Worm (Caenorhabditis elegans) whole organism, mixed stage, embryonic: ENCODE data around the gene hat-1.
A peak's percentile ranks its signal among the peaks of the same experiment; 100 is the strongest.

ENCODE experiments used
- M03D4.4 ChIP-seq: sonication (generic microtip); optimal IDR thresholded peaks from 2 replicates; lab custom pipeline; 2017; ENCODE audit warnings: mild to moderate bottlenecking, missing genetic modification characterization, missing compliant biosample characterization
- blmp-1 ChIP-seq: fragments of 150-350 bp; optimal IDR thresholded peaks from 2 replicates; lab custom pipeline; 2014; ENCODE audit warnings: missing biosample characterization, missing genetic modification characterization
- ceh-39 ChIP-seq: fragments of 150-350 bp; optimal IDR thresholded peaks from 2 replicates; lab custom pipeline; 2014; ENCODE audit warnings: missing biosample characterization, missing genetic modification characterization
- cnd-1 ChIP-seq: fragments of 200-800 bp; sonication (Bioruptor generic); optimal IDR thresholded peaks from 2 replicates; lab custom pipeline; 2018; ENCODE audit warnings: mild to moderate bottlenecking, missing genetic modification characterization, missing compliant biosample characterization
- elt-3 ChIP-seq: fragments of 150-350 bp; optimal IDR thresholded peaks from 2 replicates; lab custom pipeline; 2014; ENCODE audit warnings: missing biosample characterization, missing genetic modification characterization
- lin-32 ChIP-seq: fragments of 200-800 bp; sonication (Bioruptor generic); optimal IDR thresholded peaks from 2 replicates; lab custom pipeline; 2018; ENCODE audit warnings: mild to moderate bottlenecking, missing genetic modification characterization, missing compliant biosample characterization
- lsy-2 ChIP-seq: fragments of 150-350 bp; optimal IDR thresholded peaks from 2 replicates; lab custom pipeline; 2014; ENCODE audit warnings: missing biosample characterization, missing genetic modification characterization
- mab-5 ChIP-seq: fragments of 150-350 bp; optimal IDR thresholded peaks from 2 replicates; lab custom pipeline; 2014; ENCODE audit warnings: missing biosample characterization, missing genetic modification characterization
- mls-2 ChIP-seq: sonication (generic microtip); optimal IDR thresholded peaks from 2 replicates; lab custom pipeline; 2016; ENCODE audit warnings: mild to moderate bottlenecking, missing genetic modification characterization, moderate library complexity, missing compliant biosample characterization
- nhr-12 ChIP-seq: fragments of 150-350 bp; optimal IDR thresholded peaks from 2 replicates; lab custom pipeline; 2014; ENCODE audit warnings: missing biosample characterization, missing genetic modification characterization
- nhr-76 ChIP-seq: sonication (generic microtip); optimal IDR thresholded peaks from 2 replicates; lab custom pipeline; 2017; ENCODE audit warnings: missing biosample characterization, missing genetic modification characterization
- sem-2 ChIP-seq: fragments of 200-800 bp; sonication (Bioruptor generic); optimal IDR thresholded peaks from 2 replicates; lab custom pipeline; 2018; ENCODE audit warnings: mild to moderate bottlenecking, missing genetic modification characterization, missing compliant biosample characterization
- sptf-1 ChIP-seq: sonication (generic microtip); optimal IDR thresholded peaks from 2 replicates; lab custom pipeline; 2017; ENCODE audit warnings: mild to moderate bottlenecking, missing genetic modification characterization, moderate library complexity, missing compliant biosample characterization
- tbx-8 ChIP-seq: fragments of 200-800 bp; sonication (Bioruptor generic); optimal IDR thresholded peaks from 2 replicates; lab custom pipeline; 2018; ENCODE audit warnings: mild to moderate bottlenecking, missing genetic modification characterization, moderate library complexity, missing compliant biosample characterization
- unc-62 ChIP-seq: fragments of 150-350 bp; optimal IDR thresholded peaks from 2 replicates; lab custom pipeline; 2014; ENCODE audit warnings: missing biosample characterization, missing genetic modification reagents, missing genetic modification characterization
- zip-8 ChIP-seq: fragments of 150-350 bp; optimal IDR thresholded peaks from 2 replicates; lab custom pipeline; 2014; ENCODE audit warnings: missing biosample characterization, missing genetic modification characterization

Gene hat-1

ce11 chrIII:10357598-10358186, 49.4 kb downstream of the hat-1 start, which contains the start of gene umps-1:
TSS of gene umps-1 (minus strand) at chrIII:10357648.
- TF ChIP-seq lsy-2 (tag; lab: Kevin White, UChicago), result peak; percentile 94
- no peak for TF ChIP-seq sptf-1 (tag; lab: Kevin White, UChicago)
- no peak for TF ChIP-seq cnd-1 (tag; lab: Kevin White, UChicago)
- TF ChIP-seq zip-8 (tag; lab: Kevin White, UChicago), result peak; percentile 93
- no peak for TF ChIP-seq nhr-76 (tag; lab: Kevin White, UChicago)
- TF ChIP-seq lin-32 (GFP tag; lab: Kevin White, UChicago), result no peak

DNA sequence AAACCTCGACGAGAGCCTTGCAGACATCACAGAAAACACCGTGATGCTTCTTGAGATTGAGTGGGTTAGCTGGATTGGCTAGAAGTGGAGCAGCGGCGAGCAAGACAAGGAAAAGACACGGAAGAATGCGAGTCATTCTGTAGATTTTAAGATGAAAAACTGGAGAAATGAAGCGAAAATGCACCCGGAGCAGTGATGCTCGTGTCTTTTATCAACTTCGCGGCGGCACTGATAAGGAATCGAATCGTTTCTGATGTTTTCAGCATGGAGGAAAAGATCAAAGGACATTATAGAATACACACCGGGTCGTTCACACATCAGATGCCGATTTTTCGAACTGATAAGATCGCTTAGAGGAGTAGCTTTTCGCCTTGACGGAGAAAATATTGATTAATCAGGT, 51.7 kb downstream of the hat-1 start, which contains the start of gene spp-1:
Gene spp-1, minus strand, starts transcription at position 287 of the 400 bp plus-strand sequence.
- TF ChIP-seq elt-3 (tag; lab: Kevin White, UChicago) (no peak), sem-2 (GFP tag; lab: Kevin White, UChicago) (no peak), mls-2 (no peak), blmp-1 (tag; lab: Kevin White, UChicago) (no peak), M03D4.4 (tag; lab: Kevin White, UChicago) (no peak), sptf-1 (tag; lab: Kevin White, UChicago) (no peak), nhr-76 (tag; lab: Kevin White, UChicago) (no peak), nhr-12 (tag; lab: Kevin White, UChicago) (no peak), tbx-8 (GFP tag; lab: Kevin White, UChicago) (no peak), mab-5 (tag; lab: Kevin White, UChicago) (no peak), unc-62 (GFP tag; lab: Kevin White, UChicago) (no peak), lin-32 (GFP tag; lab: Kevin White, UChicago) (no peak), ceh-39 (tag; lab: Kevin White, UChicago) (no peak), cnd-1 (tag; lab: Kevin White, UChicago) (no peak)
